Fruit fly (Drosophila melanogaster): ENCODE results near the gene CG34166.
"Not testable (repeated sequence)": the region's sequence is repeated elsewhere in the genome, so short reads cannot be mapped to it uniquely, and the experiment has no call there.

CG34166 gene

dm6 chr2L:14742893-14743292, at the start of gene CG34166:
CG34166 (plus strand) TSS chr2L:14743193.
- TF ChIP-seq Sin3A, psq, ttk (optimal IDR thresholded peaks at IDR 0.05): not testable (repeated sequence)

- TF ChIP-seq psq (optimal IDR thresholded peaks at IDR 0.05) = no peak
- no peak for TF ChIP-seq insv (optimal IDR thresholded peaks at IDR 0.05)
- no peak for TF ChIP-seq Myc (optimal IDR thresholded peaks at IDR 0.05)
- no peak for TF ChIP-seq Sin3A (optimal IDR thresholded peaks at IDR 0.05)
- TF ChIP-seq h (optimal IDR thresholded peaks at IDR 0.05) = no peak
- no peak for TF ChIP-seq ttk (optimal IDR thresholded peaks at IDR 0.05)
Observed at dm6 chr2L:14693620-14694019, 49.4 kb upstream of the CG34166 start.

DNA sequence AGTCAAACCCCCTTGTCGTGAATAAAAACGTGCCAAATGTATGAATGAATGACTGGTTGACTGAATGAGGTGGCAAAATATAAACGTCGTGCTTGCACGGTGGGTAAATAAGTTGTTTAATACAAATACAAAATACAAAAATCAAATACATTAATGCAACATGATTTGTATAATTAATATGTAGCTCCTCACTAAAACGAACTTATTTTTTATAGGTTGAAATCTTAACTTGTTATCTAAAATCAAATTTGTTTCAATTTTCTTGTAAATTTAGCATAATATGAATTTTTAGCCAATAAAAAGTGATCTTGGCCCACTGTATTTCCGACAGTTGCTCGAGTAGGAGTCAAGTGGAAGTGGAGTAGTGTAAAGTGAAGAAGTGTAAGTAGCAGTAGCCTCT, 45.1 kb upstream of the CG34166 start:
- TF ChIP-seq h (optimal IDR thresholded peaks at IDR 0.05) (no peak), Myc (optimal IDR thresholded peaks at IDR 0.05) (no peak), insv (optimal IDR thresholded peaks at IDR 0.05) (no peak), Sin3A (optimal IDR thresholded peaks at IDR 0.05) (no peak), ttk (optimal IDR thresholded peaks at IDR 0.05) (no peak), psq (optimal IDR thresholded peaks at IDR 0.05) (no peak)

- no peak for TF ChIP-seq Sin3A (optimal IDR thresholded peaks at IDR 0.05)
- TF ChIP-seq h (optimal IDR thresholded peaks at IDR 0.05) = no peak
- TF ChIP-seq insv (optimal IDR thresholded peaks at IDR 0.05) = no peak
- no peak for TF ChIP-seq psq (optimal IDR thresholded peaks at IDR 0.05)
- no peak for TF ChIP-seq ttk (optimal IDR thresholded peaks at IDR 0.05)
- TF ChIP-seq Myc (optimal IDR thresholded peaks at IDR 0.05) = no peak
Observed at dm6 chr2L:14698980-14699379, 44.0 kb upstream of the CG34166 start.

dm6 chr2L:14699501-14700077, 43.4 kb upstream of the CG34166 start:
- no peak for TF ChIP-seq Myc (optimal IDR thresholded peaks at IDR 0.05)
- no peak for TF ChIP-seq insv (optimal IDR thresholded peaks at IDR 0.05)

DNA sequence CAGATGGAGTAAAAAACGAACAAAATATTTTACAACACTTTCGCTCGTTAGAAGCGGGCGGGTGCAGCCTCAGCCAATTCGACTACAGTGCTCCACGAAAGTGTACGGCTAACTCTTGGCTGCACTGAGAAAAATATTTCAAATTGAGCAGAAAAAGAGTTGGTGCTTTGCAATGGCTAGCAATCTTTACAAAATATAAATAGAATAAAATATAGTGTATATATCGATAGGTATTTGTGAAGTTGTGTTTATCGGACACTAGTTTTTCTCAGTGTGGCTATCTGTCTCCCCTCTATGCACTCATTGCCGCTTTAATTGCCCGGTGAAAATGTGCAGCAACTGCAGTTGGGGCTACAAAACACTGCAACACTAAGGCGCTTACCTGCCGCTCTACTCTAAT, 41.5 kb upstream of the CG34166 start:
- TF ChIP-seq insv (optimal IDR thresholded peaks at IDR 0.05) (no peak), ttk (optimal IDR thresholded peaks at IDR 0.05) (no peak), psq (optimal IDR thresholded peaks at IDR 0.05) (no peak)

DNA sequence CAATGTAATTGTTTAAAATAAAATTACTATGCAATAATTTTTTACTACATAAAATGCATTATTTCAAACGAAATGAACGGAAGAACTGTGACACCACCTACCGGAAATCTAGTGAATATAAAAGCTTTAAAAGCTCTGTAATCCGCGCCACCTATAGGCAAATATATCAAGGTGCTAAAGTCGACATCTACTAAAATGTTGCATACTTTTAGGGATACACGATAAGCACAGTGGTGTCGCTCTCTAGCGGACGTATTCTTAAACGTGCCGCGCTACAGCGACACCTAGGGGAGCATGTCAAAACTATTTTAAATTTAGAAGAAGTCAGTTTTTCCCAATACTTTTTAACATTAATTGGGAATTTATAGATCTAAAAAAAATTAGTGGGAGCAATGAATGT, 36.8 kb upstream of the CG34166 start:
- TF ChIP-seq h (optimal IDR thresholded peaks at IDR 0.05) (no peak), Sin3A (optimal IDR thresholded peaks at IDR 0.05) (no peak), insv (optimal IDR thresholded peaks at IDR 0.05) (no peak), Myc (optimal IDR thresholded peaks at IDR 0.05) (no peak), psq (optimal IDR thresholded peaks at IDR 0.05) (no peak), ttk (optimal IDR thresholded peaks at IDR 0.05) (no peak)

- TF ChIP-seq insv (optimal IDR thresholded peaks at IDR 0.05) (no peak), ttk (optimal IDR thresholded peaks at IDR 0.05) (no peak), psq (optimal IDR thresholded peaks at IDR 0.05) (no peak), Sin3A (optimal IDR thresholded peaks at IDR 0.05) (no peak), h (optimal IDR thresholded peaks at IDR 0.05) (no peak), Myc (optimal IDR thresholded peaks at IDR 0.05) (no peak)
Observed at dm6 chr2L:14712245-14712644, 30.7 kb upstream of the CG34166 start, which contains the start of gene CG15282. CG15282 (plus strand) TSS chr2L:14712471.

dm6 chr2L:14713467-14713866, 29.5 kb upstream of the CG34166 start, which contains the start of gene CG34165:
CG34165 (plus strand) TSS chr2L:14713750.
- no peak for TF ChIP-seq Sin3A (optimal IDR thresholded peaks at IDR 0.05)
- TF ChIP-seq insv (optimal IDR thresholded peaks at IDR 0.05) = no peak
- no peak for TF ChIP-seq Myc (optimal IDR thresholded peaks at IDR 0.05)
- no peak for TF ChIP-seq ttk (optimal IDR thresholded peaks at IDR 0.05)
- TF ChIP-seq psq (optimal IDR thresholded peaks at IDR 0.05) = no peak
- TF ChIP-seq h (optimal IDR thresholded peaks at IDR 0.05) = no peak

DNA sequence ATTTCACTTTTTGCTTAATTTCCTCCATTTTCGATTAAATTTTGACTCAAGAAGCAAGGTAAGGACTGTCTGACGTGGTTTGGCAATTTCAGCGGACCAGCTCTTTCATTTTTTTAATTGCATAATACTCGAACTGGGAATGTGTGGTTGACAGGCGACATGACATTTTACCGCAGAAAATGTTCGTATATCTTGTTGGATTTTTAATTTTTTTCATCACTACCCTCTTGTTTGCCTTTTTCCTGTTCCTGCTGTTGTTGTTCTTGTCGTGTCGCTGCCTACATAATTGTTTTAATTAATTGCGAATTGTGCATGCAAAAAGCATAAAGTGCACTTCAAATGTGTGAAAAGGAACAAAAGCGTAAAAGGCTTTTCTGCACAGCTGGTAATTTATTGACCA, 12.9 kb upstream of the CG34166 start, which contains the start of gene CG42685:
Gene CG42685, minus strand, starts transcription at position 101 of the 400 bp plus-strand sequence.
- no peak for TF ChIP-seq Myc (optimal IDR thresholded peaks at IDR 0.05)
- no peak for TF ChIP-seq h (optimal IDR thresholded peaks at IDR 0.05)
- TF ChIP-seq psq (optimal IDR thresholded peaks at IDR 0.05) = no peak
- no peak for TF ChIP-seq insv (optimal IDR thresholded peaks at IDR 0.05)
- no peak for TF ChIP-seq Sin3A (optimal IDR thresholded peaks at IDR 0.05)
- TF ChIP-seq ttk (optimal IDR thresholded peaks at IDR 0.05) = no peak

- not testable (repeated sequence) for TF ChIP-seq Myc, h, ttk (optimal IDR thresholded peaks at IDR 0.05)
Observed at dm6 chr2L:14735543-14735942, 7.5 kb upstream of the CG34166 start, which contains the start of gene CG31835. CG31835 (plus strand) TSS chr2L:14735843.

DNA sequence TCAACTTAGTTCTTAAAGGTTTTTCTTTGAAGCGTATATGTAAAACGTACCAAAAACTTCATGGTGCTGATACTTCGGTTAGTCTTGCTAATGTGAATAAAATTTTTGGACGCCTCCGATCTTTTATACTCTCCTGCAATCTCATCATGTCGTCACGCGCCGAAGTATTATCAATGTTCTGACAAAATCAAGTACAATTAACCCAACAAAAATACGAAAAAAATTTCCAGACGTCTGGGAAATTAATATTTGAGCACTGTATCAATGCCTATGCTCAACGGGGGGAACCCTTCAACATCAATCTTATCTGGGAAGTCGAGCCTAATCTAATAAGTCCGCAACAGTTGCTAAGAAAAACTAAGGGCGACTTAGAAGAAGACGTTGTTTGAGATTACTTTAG, 5.3 kb upstream of the CG34166 start, which contains the start of gene CG31775:
Gene CG31775, minus strand, starts transcription at position 101 of the 400 bp plus-strand sequence.
- TF ChIP-seq Sin3A, Myc, insv (optimal IDR thresholded peaks at IDR 0.05): not testable (repeated sequence)

- TF ChIP-seq insv, h, Sin3A (optimal IDR thresholded peaks at IDR 0.05): not testable (repeated sequence)
Observed at dm6 chr2L:14739614-14740013, 3.4 kb upstream of the CG34166 start, which contains the start of gene CG42585. CG42585 (plus strand) TSS chr2L:14739914.

Measured in Kc167 (cell line).